Worm (Caenorhabditis elegans): Measurements from ENCODE around the gene F27D9.2.

Gene F27D9.2

DNA sequence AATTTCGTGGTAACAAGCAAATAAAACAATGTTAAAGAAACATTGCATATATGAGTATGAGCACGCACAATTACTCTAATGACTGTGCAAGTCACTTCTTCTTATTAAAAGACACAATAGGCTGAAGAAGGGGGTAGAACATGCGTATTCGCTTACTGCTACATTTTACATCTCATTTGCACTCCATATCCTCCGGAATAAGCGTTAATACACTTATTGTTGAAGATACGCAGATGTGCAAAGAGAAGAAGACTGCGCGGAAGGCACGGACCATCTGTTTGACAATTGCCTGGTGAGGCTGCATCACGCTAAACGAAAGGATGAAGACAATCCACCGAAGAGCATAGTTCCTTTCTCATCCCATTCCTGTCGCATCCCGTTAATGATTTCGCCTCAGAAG lies 40.1 kb downstream of the F27D9.2 start:
- peak; percentile 0 for TF ChIP-seq sdc-2 (tag; optimal IDR thresholded peaks at IDR 0.05)
- no peak for TF ChIP-seq odd-2 (tag; optimal IDR thresholded peaks at IDR 0.05)
- TF ChIP-seq ref-2 (tag; optimal IDR thresholded peaks at IDR 0.05), result peak; percentile 46
- no peak for TF ChIP-seq syd-9 (tag; optimal IDR thresholded peaks at IDR 0.05)
- TF ChIP-seq ceh-14 (tag; optimal IDR thresholded peaks at IDR 0.05), result peak; percentile 71
- no peak for TF ChIP-seq ceh-9 (tag; optimal IDR thresholded peaks at IDR 0.05)
- no peak for TF ChIP-seq K02D7.2 (tag; optimal IDR thresholded peaks at IDR 0.05)
- peak; percentile 47 for TF ChIP-seq tbx-2 (tag; optimal IDR thresholded peaks at IDR 0.05)
- TF ChIP-seq T23F11.4 (GFP tag; optimal IDR thresholded peaks at IDR 0.05), result no peak
- TF ChIP-seq ceh-31 (tag; optimal IDR thresholded peaks at IDR 0.05), result peak; percentile 58
- no peak for TF ChIP-seq K09A11.1 (tag; optimal IDR thresholded peaks at IDR 0.05; ENCODE audit: insufficient read depth)
- peak; percentile 43 for TF ChIP-seq unc-55 (GFP tag; optimal IDR thresholded peaks at IDR 0.05)
- no peak for TF ChIP-seq eyg-1 (tag; optimal IDR thresholded peaks at IDR 0.05)
- TF ChIP-seq pha-4 (tag; optimal IDR thresholded peaks at IDR 0.05), result no peak
- TF ChIP-seq fax-1 (tag; optimal IDR thresholded peaks at IDR 0.05), result no peak
- TF ChIP-seq nfya-1 (tag; optimal IDR thresholded peaks at IDR 0.05), result peak; percentile 24
- peak; percentile 97 for TF ChIP-seq unc-42 (tag; optimal IDR thresholded peaks at IDR 0.05)

DNA sequence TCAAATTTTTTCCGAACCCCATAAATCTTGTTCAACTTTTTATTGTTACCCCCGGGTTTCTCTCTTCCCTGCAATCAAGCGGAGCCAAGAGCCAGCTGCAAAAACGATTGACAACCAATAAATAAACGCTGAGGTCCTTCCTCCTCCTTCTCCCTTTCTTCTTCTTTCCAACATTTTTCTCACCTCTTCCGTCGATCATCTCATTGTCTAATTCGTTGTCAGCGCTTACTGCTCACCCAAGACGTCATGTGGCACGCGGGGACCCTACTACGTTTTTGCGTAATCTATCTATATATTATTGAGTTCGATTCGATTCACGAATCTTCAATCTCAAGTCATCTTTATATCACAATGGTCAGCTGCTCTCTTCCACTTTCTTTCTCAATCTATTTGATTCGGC lies 42.7 kb downstream of the F27D9.2 start:
- TF ChIP-seq pat-9 (tag; optimal IDR thresholded peaks at IDR 0.05), result no peak
- no peak for TF ChIP-seq pax-1 (tag; optimal IDR thresholded peaks at IDR 0.05)
- TF ChIP-seq ceh-18 (tag; optimal IDR thresholded peaks at IDR 0.05), result peak; percentile 65
- TF ChIP-seq nhr-11 (tag; optimal IDR thresholded peaks at IDR 0.05), result no peak
- TF ChIP-seq npax-4 (tag; optimal IDR thresholded peaks at IDR 0.05), result no peak
- no peak for TF ChIP-seq nfya-1 (tag; optimal IDR thresholded peaks at IDR 0.05)
- no peak for TF ChIP-seq ceh-9 (tag; optimal IDR thresholded peaks at IDR 0.05)
- TF ChIP-seq ceh-34 (tag; optimal IDR thresholded peaks at IDR 0.05), result no peak
- no peak for TF ChIP-seq sox-2 (GFP tag; IDR thresholded peaks at IDR 0.05)
- no peak for TF ChIP-seq tbx-2 (tag; optimal IDR thresholded peaks at IDR 0.05)
- no peak for TF ChIP-seq fkh-6 (tag; optimal IDR thresholded peaks at IDR 0.05)
- TF ChIP-seq odd-2 (tag; optimal IDR thresholded peaks at IDR 0.05), result no peak
- no peak for TF ChIP-seq hlh-15 (tag; optimal IDR thresholded peaks at IDR 0.05)
- TF ChIP-seq unc-55 (GFP tag; optimal IDR thresholded peaks at IDR 0.05), result peak; percentile 93
- no peak for TF ChIP-seq elt-2 (tag; optimal IDR thresholded peaks at IDR 0.05)
- no peak for TF ChIP-seq nhr-232 (tag; optimal IDR thresholded peaks at IDR 0.05)
- no peak for TF ChIP-seq lin-11 (tag; optimal IDR thresholded peaks at IDR 0.05)
- TF ChIP-seq hlh-13 (GFP tag; optimal IDR thresholded peaks at IDR 0.05), result no peak

DNA sequence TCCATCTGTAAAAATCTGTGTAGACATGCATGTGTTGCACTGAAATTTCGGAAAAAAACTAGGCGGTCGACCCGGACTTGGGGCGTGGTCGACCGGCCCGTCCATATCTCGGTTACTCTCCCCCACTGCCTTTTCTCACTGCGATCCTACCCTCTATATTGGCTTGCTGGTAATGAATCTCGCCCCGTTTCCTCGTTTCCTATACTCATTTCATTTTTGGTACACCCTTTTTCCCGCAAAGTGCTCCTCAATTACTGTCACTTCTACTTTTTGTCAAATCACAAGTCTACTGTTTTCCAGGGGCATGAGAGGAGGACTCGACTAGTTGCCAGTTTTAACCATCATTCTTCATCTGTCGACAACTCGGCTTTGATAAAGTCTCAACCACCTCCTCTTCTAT lies 46.2 kb downstream of the F27D9.2 start, which contains the start of gene K09F5.6:
TSS of gene K09F5.6 (plus strand) at position 301 of the 400 bp plus-strand sequence.
- no peak for TF ChIP-seq tbx-7 (tag; optimal IDR thresholded peaks at IDR 0.05)
- TF ChIP-seq hlh-8 (tag; optimal IDR thresholded peaks at IDR 0.05), result no peak
- no peak for TF ChIP-seq npax-4 (tag; optimal IDR thresholded peaks at IDR 0.05)
- no peak for TF ChIP-seq T23F11.4 (GFP tag; optimal IDR thresholded peaks at IDR 0.05)
- no peak for TF ChIP-seq ceh-22 (tag; optimal IDR thresholded peaks at IDR 0.05)
- peak; percentile 6 for TF ChIP-seq ceh-19 (GFP tag; optimal IDR thresholded peaks at IDR 0.05)
- TF ChIP-seq odd-2 (tag; optimal IDR thresholded peaks at IDR 0.05), result no peak

DNA sequence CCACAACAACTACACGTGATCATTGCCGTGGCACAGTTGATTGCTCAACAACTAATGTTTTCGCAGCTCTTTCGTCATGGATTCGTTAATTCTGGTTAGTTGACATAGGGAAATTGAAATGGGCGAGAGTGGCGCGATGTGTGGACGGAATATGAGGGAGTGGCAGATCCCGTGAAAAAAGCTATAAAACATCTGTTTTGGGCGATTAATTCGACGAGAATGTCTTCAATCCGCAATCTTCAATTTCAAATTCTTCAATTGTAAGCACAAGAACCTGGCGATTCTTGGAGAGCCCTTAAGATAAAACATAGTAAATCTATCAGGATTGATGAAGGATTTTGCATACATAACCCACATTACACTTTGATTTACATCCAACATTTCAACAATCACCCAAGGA lies 47.8 kb downstream of the F27D9.2 start:
- TF ChIP-seq unc-55 (GFP tag; optimal IDR thresholded peaks at IDR 0.05), result no peak
- TF ChIP-seq sox-4 (tag; optimal IDR thresholded peaks at IDR 0.05), result no peak
- no peak for TF ChIP-seq ceh-9 (tag; optimal IDR thresholded peaks at IDR 0.05)
- TF ChIP-seq hlh-30 (tag; optimal IDR thresholded peaks at IDR 0.05; ENCODE audit: insufficient read depth), result no peak
- TF ChIP-seq tbx-2 (tag; optimal IDR thresholded peaks at IDR 0.05), result no peak
